Worm (Caenorhabditis elegans) whole organism, mixed stage, embryonic: Measurements from ENCODE around the gene ubc-20.
A peak's percentile ranks its signal among the peaks of the same experiment; 100 is the strongest.

Source experiments
- M03D4.4 ChIP-seq: sonication (generic microtip); optimal IDR thresholded peaks from 2 replicates; lab custom pipeline; 2017; ENCODE audit warnings: mild to moderate bottlenecking, missing genetic modification characterization, missing compliant biosample characterization
- blmp-1 ChIP-seq: fragments of 150-350 bp; optimal IDR thresholded peaks from 2 replicates; lab custom pipeline; 2014; ENCODE audit warnings: missing biosample characterization, missing genetic modification characterization
- ceh-39 ChIP-seq: fragments of 150-350 bp; optimal IDR thresholded peaks from 2 replicates; lab custom pipeline; 2014; ENCODE audit warnings: missing biosample characterization, missing genetic modification characterization
- ceh-43 ChIP-seq: fragments of 200-800 bp; sonication (Bioruptor generic); optimal IDR thresholded peaks from 2 replicates; lab custom pipeline; 2018; ENCODE audit warnings: mild to moderate bottlenecking, missing genetic modification characterization, moderate library complexity, missing compliant biosample characterization
- ceh-83 ChIP-seq: fragments of 200-800 bp; sonication (Bioruptor generic); optimal IDR thresholded peaks from 2 replicates; lab custom pipeline; 2018; ENCODE audit warnings: mild to moderate bottlenecking, missing genetic modification characterization, missing compliant biosample characterization
- ces-1 ChIP-seq: fragments of 150-350 bp; optimal IDR thresholded peaks from 2 replicates; lab custom pipeline; 2014; ENCODE audit warnings: missing biosample characterization, missing genetic modification reagents, missing genetic modification characterization
- cnd-1 ChIP-seq: fragments of 200-800 bp; sonication (Bioruptor generic); optimal IDR thresholded peaks from 2 replicates; lab custom pipeline; 2018; ENCODE audit warnings: mild to moderate bottlenecking, missing genetic modification characterization, missing compliant biosample characterization
- drap-1 ChIP-seq: fragments of 200-800 bp; sonication (Bioruptor generic); optimal IDR thresholded peaks from 3 replicates; lab custom pipeline; 2018; ENCODE audit warnings: mild to moderate bottlenecking, missing genetic modification characterization, missing compliant biosample characterization
- elt-1 ChIP-seq: sonication (generic microtip); optimal IDR thresholded peaks from 2 replicates; lab custom pipeline; 2017; ENCODE audit warnings: missing genetic modification characterization, mild to moderate bottlenecking, missing compliant biosample characterization, antibody characterized with exemption, moderate library complexity, borderline replicate concordance; ENCODE audit not compliant: insufficient read depth
- elt-3 ChIP-seq: fragments of 150-350 bp; optimal IDR thresholded peaks from 2 replicates; lab custom pipeline; 2014; ENCODE audit warnings: missing biosample characterization, missing genetic modification characterization
- flh-1 ChIP-seq: fragments of 200-800 bp; sonication (Bioruptor generic); optimal IDR thresholded peaks from 2 replicates; lab custom pipeline; 2018; ENCODE audit warnings: mild to moderate bottlenecking, missing genetic modification characterization, moderate library complexity, missing compliant biosample characterization
- ham-2 ChIP-seq: fragments of 200-800 bp; sonication (Bioruptor generic); optimal IDR thresholded peaks from 2 replicates; lab custom pipeline; 2018; ENCODE audit warnings: mild to moderate bottlenecking, missing genetic modification characterization, missing compliant biosample characterization
- hlh-1 ChIP-seq: fragments of 150-350 bp; optimal IDR thresholded peaks from 2 replicates; lab custom pipeline; 2014; ENCODE audit warnings: missing biosample characterization, missing genetic modification reagents, missing genetic modification characterization
- lin-13 ChIP-seq: fragments of 150-350 bp; optimal IDR thresholded peaks from 2 replicates; lab custom pipeline; 2014; ENCODE audit warnings: missing biosample characterization, missing genetic modification characterization
- lin-32 ChIP-seq: fragments of 200-800 bp; sonication (Bioruptor generic); optimal IDR thresholded peaks from 2 replicates; lab custom pipeline; 2018; ENCODE audit warnings: mild to moderate bottlenecking, missing genetic modification characterization, missing compliant biosample characterization
- lsy-2 ChIP-seq: fragments of 150-350 bp; optimal IDR thresholded peaks from 2 replicates; lab custom pipeline; 2014; ENCODE audit warnings: missing biosample characterization, missing genetic modification characterization
- mab-5 ChIP-seq: fragments of 150-350 bp; optimal IDR thresholded peaks from 2 replicates; lab custom pipeline; 2014; ENCODE audit warnings: missing biosample characterization, missing genetic modification characterization
- mls-2 ChIP-seq: sonication (generic microtip); optimal IDR thresholded peaks from 2 replicates; lab custom pipeline; 2016; ENCODE audit warnings: mild to moderate bottlenecking, missing genetic modification characterization, moderate library complexity, missing compliant biosample characterization
- nhr-12 ChIP-seq: fragments of 150-350 bp; optimal IDR thresholded peaks from 2 replicates; lab custom pipeline; 2014; ENCODE audit warnings: missing biosample characterization, missing genetic modification characterization
- nhr-237 ChIP-seq: fragments of 150-350 bp; optimal IDR thresholded peaks from 2 replicates; lab custom pipeline; 2014; ENCODE audit warnings: missing biosample characterization, missing genetic modification characterization
- nhr-28 ChIP-seq: fragments of 150-350 bp; optimal IDR thresholded peaks from 2 replicates; lab custom pipeline; 2014; ENCODE audit warnings: missing biosample characterization, missing genetic modification characterization
- nhr-76 ChIP-seq: sonication (generic microtip); optimal IDR thresholded peaks from 2 replicates; lab custom pipeline; 2017; ENCODE audit warnings: missing biosample characterization, missing genetic modification characterization
- pha-4 ChIP-seq: fragments of 150-350 bp; optimal IDR thresholded peaks from 2 replicates; lab custom pipeline; 2018; ENCODE audit warnings: missing biosample characterization, missing genetic modification reagents, missing genetic modification characterization
- sem-2 ChIP-seq: fragments of 200-800 bp; sonication (Bioruptor generic); optimal IDR thresholded peaks from 2 replicates; lab custom pipeline; 2018; ENCODE audit warnings: mild to moderate bottlenecking, missing genetic modification characterization, missing compliant biosample characterization
- snpc-4 ChIP-seq: fragments of 150-350 bp; optimal IDR thresholded peaks from 2 replicates; lab custom pipeline; 2014; ENCODE audit warnings: missing biosample characterization, missing genetic modification characterization
- sptf-1 ChIP-seq: sonication (generic microtip); optimal IDR thresholded peaks from 2 replicates; lab custom pipeline; 2017; ENCODE audit warnings: mild to moderate bottlenecking, missing genetic modification characterization, moderate library complexity, missing compliant biosample characterization
- tbx-8 ChIP-seq: fragments of 200-800 bp; sonication (Bioruptor generic); optimal IDR thresholded peaks from 2 replicates; lab custom pipeline; 2018; ENCODE audit warnings: mild to moderate bottlenecking, missing genetic modification characterization, moderate library complexity, missing compliant biosample characterization
- unc-39 ChIP-seq: fragments of 150-350 bp; optimal IDR thresholded peaks from 2 replicates; lab custom pipeline; 2014; ENCODE audit warnings: missing biosample characterization, missing genetic modification characterization
- unc-62 ChIP-seq: fragments of 150-350 bp; optimal IDR thresholded peaks from 2 replicates; lab custom pipeline; 2014; ENCODE audit warnings: missing biosample characterization, missing genetic modification reagents, missing genetic modification characterization
- zip-8 ChIP-seq: fragments of 150-350 bp; optimal IDR thresholded peaks from 2 replicates; lab custom pipeline; 2014; ENCODE audit warnings: missing biosample characterization, missing genetic modification characterization
- ztf-11 ChIP-seq: fragments of 150-350 bp; optimal IDR thresholded peaks from 2 replicates; lab custom pipeline; 2014; ENCODE audit warnings: missing biosample characterization, missing genetic modification characterization

ubc-20 gene

DNA sequence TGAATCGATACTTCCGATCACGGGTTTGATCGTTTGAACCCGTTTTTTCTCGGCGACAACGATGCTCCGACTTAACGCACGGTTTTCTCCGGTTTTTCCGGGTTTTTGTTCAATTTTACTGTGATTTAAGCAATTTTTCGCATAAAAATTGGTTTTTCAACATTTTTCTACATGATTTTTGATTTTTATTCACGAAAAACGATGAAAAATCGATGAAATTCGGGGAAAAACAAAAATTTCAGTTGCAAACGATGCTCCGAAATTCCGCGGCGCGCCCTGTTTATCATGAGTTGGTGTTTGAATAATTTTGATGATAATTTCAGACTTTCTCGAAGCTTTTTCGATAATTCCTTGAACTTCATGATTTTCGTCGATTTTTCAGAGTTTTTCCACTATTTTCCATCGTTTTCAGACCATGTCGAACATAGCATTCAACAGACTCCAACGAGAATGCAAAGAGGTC, at the start of gene ubc-20:
TSS of gene ubc-20 (plus strand) at position 413 of the 463 bp plus-strand sequence.
- TF ChIP-seq tbx-8 (GFP tag; lab: Kevin White, UChicago) (no peak), snpc-4 (no peak), ces-1 (GFP tag; lab: Kevin White, UChicago) (peak; percentile 2), ceh-39 (tag; lab: Kevin White, UChicago) (peak; percentile 41), lin-32 (GFP tag; lab: Kevin White, UChicago) (no peak), nhr-237 (tag; lab: Kevin White, UChicago) (peak; percentile 31), nhr-28 (tag; lab: Kevin White, UChicago) (no peak)

DNA sequence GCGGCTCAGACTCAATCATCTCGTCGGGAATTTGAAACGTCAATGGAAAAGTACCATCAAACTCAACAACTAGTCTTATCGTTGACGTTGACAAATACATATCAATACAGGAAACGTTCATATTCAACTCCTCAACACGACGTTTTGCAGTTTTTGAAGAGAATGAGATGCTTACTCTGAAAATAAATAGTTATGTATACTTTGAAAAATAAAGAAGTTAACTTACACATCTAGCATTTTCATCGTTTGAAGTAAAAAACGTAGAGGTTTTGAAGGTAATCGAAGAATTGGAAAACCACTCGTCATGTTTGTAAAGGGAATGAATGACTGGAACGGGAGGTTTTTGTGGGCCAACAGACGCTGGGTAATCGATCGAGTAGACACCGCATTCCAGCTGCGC, 47.7 kb upstream of the ubc-20 start, which contains the start of gene fbxb-81:
TSS of gene fbxb-81 (minus strand) at position 314 of the 400 bp plus-strand sequence.
- TF ChIP-seq ceh-83 (GFP tag; lab: Kevin White, UChicago) (no peak), lin-13 (tag; lab: Kevin White, UChicago) (no peak), sptf-1 (no peak)

DNA sequence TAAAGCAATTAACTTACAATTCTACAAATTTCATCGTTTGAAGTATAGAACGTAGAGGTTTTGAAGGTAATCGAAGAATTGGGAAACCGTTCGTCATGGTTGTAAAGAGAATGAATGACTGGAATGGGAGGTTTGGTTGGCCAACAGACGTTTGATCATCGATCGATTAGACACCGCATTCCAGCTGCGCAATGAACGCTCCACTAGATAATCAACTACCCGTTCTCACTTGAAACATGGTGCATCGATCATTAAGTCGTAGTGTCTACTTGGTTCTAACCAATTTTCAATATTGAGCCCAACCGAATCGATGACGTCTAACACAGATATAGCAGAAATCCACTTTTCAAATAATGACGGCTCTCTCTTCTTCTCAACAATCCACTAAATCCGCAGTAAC, 45.5 kb upstream of the ubc-20 start, which contains the start of gene fbxb-82:
TSS of gene fbxb-82 (minus strand) at position 101 of the 400 bp plus-strand sequence.
- TF ChIP-seq ztf-11 (tag; lab: Kevin White, UChicago) = no peak
- no peak for TF ChIP-seq mls-2
- TF ChIP-seq zip-8 (tag; lab: Kevin White, UChicago) = no peak
- no peak for TF ChIP-seq lin-13 (tag; lab: Kevin White, UChicago)
- TF ChIP-seq blmp-1 (tag; lab: Kevin White, UChicago) = no peak
- TF ChIP-seq lsy-2 (tag; lab: Kevin White, UChicago) = no peak
- TF ChIP-seq tbx-8 (GFP tag; lab: Kevin White, UChicago) = no peak
- no peak for TF ChIP-seq elt-1 (tag; lab: Kevin White, UChicago)
- no peak for TF ChIP-seq elt-3 (tag; lab: Kevin White, UChicago)
- TF ChIP-seq lin-32 (GFP tag; lab: Kevin White, UChicago) = no peak

DNA sequence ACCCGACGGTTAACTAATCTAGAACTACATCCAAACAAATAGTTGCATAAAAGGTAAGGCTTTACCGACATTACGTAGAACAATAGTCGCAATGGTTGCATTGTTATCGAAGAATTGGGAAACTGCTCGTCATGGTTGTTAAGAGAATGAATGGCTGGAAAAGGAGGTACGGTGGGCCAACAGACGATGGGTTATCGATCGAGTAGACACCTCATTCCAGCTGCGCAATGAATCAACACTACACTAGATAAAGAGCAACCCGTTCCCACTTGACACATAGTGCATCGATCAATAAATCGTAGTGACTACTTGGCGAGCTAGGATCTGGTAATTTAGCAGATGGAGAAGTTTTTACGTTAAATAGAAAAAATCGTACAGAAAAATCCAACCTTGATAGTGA, 43.6 kb upstream of the ubc-20 start, which contains the start of the genes T17A3.12 and fbxb-83:
TSS of gene T17A3.12 (minus strand) at position 101 of the 400 bp plus-strand sequence.
TSS of gene fbxb-83 (minus strand) at position 134 of the 400 bp plus-strand sequence.
- TF ChIP-seq pha-4 = no peak
- TF ChIP-seq ceh-83 (GFP tag; lab: Kevin White, UChicago) = no peak
- no peak for TF ChIP-seq flh-1
- TF ChIP-seq elt-1 (tag; lab: Kevin White, UChicago) = no peak
- no peak for TF ChIP-seq M03D4.4

DNA sequence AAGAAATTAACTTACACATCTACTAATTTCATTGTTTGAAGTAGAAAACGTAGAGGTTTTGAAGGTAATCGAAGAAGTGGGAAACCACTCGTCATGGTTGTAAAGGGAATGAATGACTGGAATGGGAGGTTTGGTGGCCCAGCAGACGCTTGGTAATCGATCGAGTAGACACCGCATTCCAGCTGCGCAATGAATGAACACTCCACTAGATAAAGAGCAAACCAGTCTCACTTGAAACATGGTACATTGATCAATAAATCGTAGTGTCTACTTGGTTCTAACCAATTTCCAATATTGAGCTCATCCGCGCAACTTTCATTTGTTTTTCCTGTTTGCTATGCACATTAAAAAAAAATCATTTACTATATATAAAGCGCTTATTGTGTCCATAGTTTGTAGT, 42.3 kb upstream of the ubc-20 start, which contains the start of gene fbxb-84:
TSS of gene fbxb-84 (minus strand) at position 101 of the 400 bp plus-strand sequence.
- TF ChIP-seq blmp-1 (tag; lab: Kevin White, UChicago) = no peak
- TF ChIP-seq tbx-8 (GFP tag; lab: Kevin White, UChicago) = no peak
- no peak for TF ChIP-seq zip-8 (tag; lab: Kevin White, UChicago)
- TF ChIP-seq flh-1 = no peak
- TF ChIP-seq nhr-12 (tag; lab: Kevin White, UChicago) = no peak
- TF ChIP-seq lin-32 (GFP tag; lab: Kevin White, UChicago) = no peak
- no peak for TF ChIP-seq pha-4
- TF ChIP-seq M03D4.4 = no peak
- TF ChIP-seq elt-1 (tag; lab: Kevin White, UChicago) = no peak
- TF ChIP-seq unc-39 (tag; lab: Kevin White, UChicago) = no peak
- no peak for TF ChIP-seq nhr-237 (tag; lab: Kevin White, UChicago)
- TF ChIP-seq nhr-76 (tag; lab: Kevin White, UChicago) = no peak
- TF ChIP-seq cnd-1 (tag; lab: Kevin White, UChicago) = no peak
- no peak for TF ChIP-seq ces-1 (GFP tag; lab: Kevin White, UChicago)
- TF ChIP-seq mls-2 = no peak
- no peak for TF ChIP-seq hlh-1 (tag; lab: Kevin White, UChicago)
- no peak for TF ChIP-seq sptf-1
- no peak for TF ChIP-seq ceh-83 (GFP tag; lab: Kevin White, UChicago)
- TF ChIP-seq mab-5 = no peak

DNA sequence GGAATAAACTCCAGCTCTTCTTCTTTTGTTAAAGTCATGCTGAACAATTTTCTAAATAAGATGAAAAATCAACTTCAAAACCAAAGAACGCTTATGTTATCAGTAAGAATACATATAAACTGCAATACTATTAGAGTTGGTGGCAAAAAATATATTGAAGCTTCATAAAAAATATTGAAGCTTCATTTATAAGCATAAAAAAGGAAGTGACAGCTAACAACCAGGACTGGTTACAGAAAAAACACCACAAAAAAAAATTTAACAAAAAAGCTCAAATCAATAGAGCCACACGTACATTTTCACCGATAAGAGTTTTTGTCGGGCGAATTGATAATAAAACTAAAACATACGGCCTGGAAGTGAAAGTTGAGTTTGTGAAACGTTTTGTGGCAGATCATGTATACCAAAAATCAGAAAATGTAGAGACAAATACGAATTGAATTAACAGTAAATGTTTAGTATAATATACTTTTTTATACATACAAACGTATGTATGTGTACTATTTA, 41.0 kb upstream of the ubc-20 start, which contains the start of gene sqst-5:
TSS of gene sqst-5 (minus strand) at position 51 of the 507 bp plus-strand sequence.
- TF ChIP-seq mab-5 (no peak), unc-39 (tag; lab: Kevin White, UChicago) (no peak), elt-3 (tag; lab: Kevin White, UChicago) (no peak), tbx-8 (GFP tag; lab: Kevin White, UChicago) (no peak), drap-1 (GFP tag; lab: Kevin White, UChicago) (no peak), sptf-1 (no peak), ceh-43 (GFP tag; lab: Kevin White, UChicago) (no peak), lin-32 (GFP tag; lab: Kevin White, UChicago) (no peak), nhr-76 (tag; lab: Kevin White, UChicago) (no peak), ceh-83 (GFP tag; lab: Kevin White, UChicago) (no peak), flh-1 (no peak), ham-2 (GFP tag; lab: Kevin White, UChicago) (no peak), elt-1 (tag; lab: Kevin White, UChicago) (no peak), unc-62 (no peak), sem-2 (GFP tag; lab: Kevin White, UChicago) (no peak)
